Fruit fly (Drosophila melanogaster): ENCODE results near the gene Tpt.
A peak's percentile ranks its signal among the peaks of the same experiment; 100 is the strongest.

Gene Tpt

dm6 chr3L:8418984-8419383, 13.9 kb upstream of the Tpt start (continued):
- TF ChIP-seq so (GFP tag; IDR thresholded peaks at IDR 0.05) (no peak), dimm (GFP tag; IDR thresholded peaks at IDR 0.05) (no peak), jigr1 (GFP tag; IDR thresholded peaks at IDR 0.05) (no peak), tin (GFP tag; optimal IDR thresholded peaks at IDR 0.05) (no peak), az2 (GFP tag; optimal IDR thresholded peaks at IDR 0.05) (peak; percentile 19), CG10321 (GFP tag; IDR thresholded peaks at IDR 0.05) (no peak), chm (GFP tag; IDR thresholded peaks at IDR 0.05) (no peak), slp2 (GFP tag; optimal IDR thresholded peaks at IDR 0.05) (no peak), Trl (optimal IDR thresholded peaks at IDR 0.05) (no peak), Trl (GFP tag; optimal IDR thresholded peaks at IDR 0.05) (no peak), klu (GFP tag; IDR thresholded peaks at IDR 0.05) (no peak), CG14441 (GFP tag; IDR thresholded peaks at IDR 0.05) (no peak), TFAM (GFP tag; optimal IDR thresholded peaks at IDR 0.05) (no peak), CG10979 (tag; optimal IDR thresholded peaks at IDR 0.05) (peak; percentile 29), prd (optimal IDR thresholded peaks at IDR 0.05) (no peak), prd (GFP tag; IDR thresholded peaks at IDR 0.05) (peak; percentile 53; the same call in 2 of the 3 replicates), aop (GFP tag; IDR thresholded peaks at IDR 0.05) (no peak), Bteb2 (GFP tag; optimal IDR thresholded peaks at IDR 0.05) (no peak), CG10431 (GFP tag; optimal IDR thresholded peaks at IDR 0.05) (no peak), Dbx (GFP tag; IDR thresholded peaks at IDR 0.05) (no peak), ato (GFP tag; IDR thresholded peaks at IDR 0.05; ENCODE audit: partially characterized antibody) (no peak), Mes4 (GFP tag; optimal IDR thresholded peaks at IDR 0.05) (no peak), ssp (GFP tag; IDR thresholded peaks at IDR 0.05) (no peak), CG8924 (tag; optimal IDR thresholded peaks at IDR 0.05) (no peak), Tbp (GFP tag; optimal IDR thresholded peaks at IDR 0.05) (no peak), CG18011 (GFP tag; optimal IDR thresholded peaks at IDR 0.05) (no peak), CG1603 (tag; optimal IDR thresholded peaks at IDR 0.05) (no peak), peb (GFP tag; IDR thresholded peaks at IDR 0.05) (no peak), org-1 (GFP tag; optimal IDR thresholded peaks at IDR 0.05) (peak; percentile 7), CG15011 (GFP tag; optimal IDR thresholded peaks at IDR 0.05) (no peak), Xbp1 (GFP tag; optimal IDR thresholded peaks at IDR 0.05) (no peak), CG12219 (GFP tag; optimal IDR thresholded peaks at IDR 0.05) (no peak), CG1233 (GFP tag; optimal IDR thresholded peaks at IDR 0.05) (no peak), CG16813 (GFP tag; IDR thresholded peaks at IDR 0.05; ENCODE audit: partially characterized antibody) (no peak), Blimp-1 (GFP tag; optimal IDR thresholded peaks at IDR 0.05) (peak; percentile 47), CG16815 (GFP tag; optimal IDR thresholded peaks at IDR 0.05) (no peak), pros (GFP tag; optimal IDR thresholded peaks at IDR 0.05) (no peak), Eip74EF (GFP tag; optimal IDR thresholded peaks at IDR 0.05) (no peak), oc (tag; optimal IDR thresholded peaks at IDR 0.05) (no peak), ap (GFP tag; IDR thresholded peaks at IDR 0.05) (no peak), ind (GFP tag; optimal IDR thresholded peaks at IDR 0.05) (peak; percentile 13), MTF-1 (GFP tag; optimal IDR thresholded peaks at IDR 0.05; ENCODE audit: borderline replicate concordance) (no peak), Fer1 (GFP tag; optimal IDR thresholded peaks at IDR 0.05) (no peak), tll (GFP tag; optimal IDR thresholded peaks at IDR 0.05) (no peak), CG10959 (GFP tag; IDR thresholded peaks at IDR 0.05) (no peak), kay (GFP tag; optimal IDR thresholded peaks at IDR 0.05) (no peak), CG9437 (GFP tag; optimal IDR thresholded peaks at IDR 0.05) (no peak), MESR4 (GFP tag; optimal IDR thresholded peaks at IDR 0.05) (no peak), Bgb (GFP tag; IDR thresholded peaks at IDR 0.05; ENCODE audit: partially characterized antibody) (no peak), jumu (GFP tag; optimal IDR thresholded peaks at IDR 0.05) (no peak), lab (GFP tag; optimal IDR thresholded peaks at IDR 0.05) (no peak), dpn (GFP tag; optimal IDR thresholded peaks at IDR 0.05) (peak in 1 of 2 experiments; percentile 18)

All from whole organism, embryonic.